Fruit fly (Drosophila melanogaster) whole organism, pupa: ENCODE measurements around the gene Dus2.

Source experiments
- CG10348 ChIP-seq: fragments of 200-800 bp; sonication (Bioruptor generic); IDR thresholded peaks from 2 replicates; pipeline ENCODE4 v1.3.6; 2022; ENCODE audit warnings: missing biosample characterization, missing genetic modification characterization
- CG12605 ChIP-seq: fragments of 200-800 bp; sonication (Bioruptor generic); IDR thresholded peaks from 2 replicates; pipeline ENCODE4 v1.3.6; 2022; ENCODE audit warnings: missing biosample characterization, missing genetic modification characterization
- CG13204 ChIP-seq: fragments of 200-800 bp; sonication (Bioruptor generic); optimal IDR thresholded peaks from 2 replicates; lab custom pipeline; 2018; ENCODE audit warnings: missing biosample characterization, mild to moderate bottlenecking, missing genetic modification characterization, moderate library complexity
- CG14655 ChIP-seq: fragments of 200-800 bp; sonication (Bioruptor generic); optimal IDR thresholded peaks from 3 replicates; lab custom pipeline; 2017; ENCODE audit warnings: mild to moderate bottlenecking, missing biosample characterization, missing genetic modification reagents, missing genetic modification characterization
- CG15710 ChIP-seq: fragments of 200-800 bp; sonication (Bioruptor generic); optimal IDR thresholded peaks from 2 replicates; lab custom pipeline; 2018; ENCODE audit warnings: missing biosample characterization, mild to moderate bottlenecking, missing genetic modification characterization, moderate library complexity
- CG17806 ChIP-seq: fragments of 200-800 bp; sonication (Bioruptor generic); optimal IDR thresholded peaks from 2 replicates; lab custom pipeline; 2018; ENCODE audit warnings: missing biosample characterization, mild to moderate bottlenecking, missing genetic modification characterization, moderate library complexity
- CG32121 ChIP-seq: fragments of 200-800 bp; sonication (Bioruptor generic); IDR thresholded peaks from 2 replicates; pipeline ENCODE4 v1.3.6; 2022; ENCODE audit warnings: missing biosample characterization, missing genetic modification characterization
- CG34367 ChIP-seq: fragments of 200-800 bp; sonication (Bioruptor generic); optimal IDR thresholded peaks from 2 replicates; lab custom pipeline; 2018; ENCODE audit warnings: missing biosample characterization, mild to moderate bottlenecking, missing genetic modification characterization
- CG4496 ChIP-seq: fragments of 200-800 bp; sonication (Bioruptor generic); IDR thresholded peaks from 3 replicates; pipeline ENCODE4 v1.3.6; 2022; ENCODE audit warnings: missing biosample characterization, missing genetic modification characterization
- CG8159 ChIP-seq: fragments of 200-800 bp; sonication (Bioruptor generic); optimal IDR thresholded peaks from 3 replicates; lab custom pipeline; 2018; ENCODE audit warnings: missing biosample characterization, mild to moderate bottlenecking, missing genetic modification characterization, moderate library complexity
- CG8301 ChIP-seq: fragments of 200-800 bp; sonication (Bioruptor generic); optimal IDR thresholded peaks from 2 replicates; lab custom pipeline; 2018; ENCODE audit warnings: missing biosample characterization, mild to moderate bottlenecking, missing genetic modification characterization
- CG9948 ChIP-seq: fragments of 200-800 bp; sonication (Bioruptor generic); optimal IDR thresholded peaks from 2 replicates; lab custom pipeline; 2018; ENCODE audit warnings: missing biosample characterization, mild to moderate bottlenecking, missing genetic modification characterization, moderate library complexity
- D1 ChIP-seq: fragments of 200-800 bp; sonication (Bioruptor generic); optimal IDR thresholded peaks from 2 replicates; lab custom pipeline; 2018; ENCODE audit warnings: missing biosample characterization, mild to moderate bottlenecking, missing genetic modification characterization, moderate library complexity
- EcR ChIP-seq: fragments of 200-800 bp; sonication (Bioruptor generic); optimal IDR thresholded peaks from 3 replicates; lab custom pipeline; 2019; ENCODE audit warnings: missing biosample characterization, missing genetic modification characterization, mild to moderate bottlenecking, moderate library complexity, missing genetic modification reagents
- Ets98B ChIP-seq: fragments of 200-800 bp; sonication (Bioruptor generic); IDR thresholded peaks from 2 replicates; pipeline ENCODE4 v1.3.6; 2022; ENCODE audit warnings: missing biosample characterization, missing genetic modification characterization
- Pif1A ChIP-seq: fragments of 200-800 bp; sonication (Bioruptor generic); optimal IDR thresholded peaks from 3 replicates; lab custom pipeline; 2016; ENCODE audit warnings: missing biosample characterization, missing genetic modification characterization
- Pif1B ChIP-seq: fragments of 200-800 bp; sonication (Bioruptor generic); optimal IDR thresholded peaks from 3 replicates; lab custom pipeline; 2016; ENCODE audit warnings: missing biosample characterization, missing genetic modification characterization
- Snoo ChIP-seq: fragments of 200-800 bp; sonication (Bioruptor generic); optimal IDR thresholded peaks from 3 replicates; lab custom pipeline; 2017; ENCODE audit warnings: missing biosample characterization, mild to moderate bottlenecking, missing genetic modification characterization, inconsistent platforms
- fd96Ca ChIP-seq: fragments of 200-800 bp; sonication (Bioruptor generic); IDR thresholded peaks from 3 replicates; pipeline ENCODE4 v1.3.6; 2022; ENCODE audit warnings: missing biosample characterization, missing genetic modification characterization
- gl ChIP-seq: fragments of 200-800 bp; sonication (Bioruptor generic); optimal IDR thresholded peaks from 2 replicates; lab custom pipeline; 2018; ENCODE audit warnings: missing biosample characterization, mild to moderate bottlenecking, missing genetic modification characterization
- rn ChIP-seq: fragments of 200-800 bp; sonication (Bioruptor generic); IDR thresholded peaks from 2 replicates; pipeline ENCODE4 v1.3.6; 2022; ENCODE audit warnings: missing biosample characterization, missing genetic modification characterization

Dus2 gene

DNA sequence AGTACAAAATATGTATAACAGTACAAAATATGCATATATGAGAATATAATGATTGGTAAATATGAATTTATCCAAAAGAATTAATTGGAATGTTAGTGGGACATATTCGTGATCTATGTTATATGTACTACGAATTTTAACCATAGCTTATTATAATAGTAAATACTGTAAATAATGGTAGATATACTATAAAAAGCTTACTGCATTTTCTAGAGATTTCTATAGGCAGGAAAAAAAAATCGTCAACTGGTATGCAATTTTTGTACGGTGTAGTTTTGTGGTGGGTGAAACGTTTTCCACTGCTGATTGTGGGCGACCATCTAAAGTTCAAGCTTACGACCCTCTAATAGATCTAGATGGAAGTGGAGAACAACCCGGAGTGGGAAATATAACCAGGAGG lies 20.9 kb upstream of the Dus2 start:
- no peak for TF ChIP-seq CG10348 (GFP tag; lab: Robert Waterston, UW)
- TF ChIP-seq Ets98B (GFP tag; lab: Robert Waterston, UW), result no peak
- TF ChIP-seq CG32121, result no peak
- TF ChIP-seq CG15710, result no peak
- TF ChIP-seq Snoo (tag; lab: Kevin White, UChicago), result no peak
- no peak for TF ChIP-seq fd96Ca (GFP tag; lab: Robert Waterston, UW)
- TF ChIP-seq Pif1B (GFP tag; lab: Kevin White, UChicago), result no peak
- TF ChIP-seq CG12605, result no peak
- TF ChIP-seq CG17806 (tag; lab: Kevin White, UChicago), result no peak
- no peak for TF ChIP-seq Pif1A
- TF ChIP-seq rn, result no peak
- TF ChIP-seq EcR (GFP tag; lab: Kevin White, UChicago), result no peak
- no peak for TF ChIP-seq CG34367 (tag; lab: Kevin White, UChicago)
- TF ChIP-seq CG4496 (GFP tag; lab: Robert Waterston, UW), result 0 out of 3 replicates have a peak, but pooled peaks have one; percentile 7
- no peak for TF ChIP-seq gl (tag; lab: Kevin White, UChicago)
- TF ChIP-seq CG14655 (GFP tag; lab: Kevin White, UChicago), result no peak
- TF ChIP-seq CG8301 (tag; lab: Kevin White, UChicago), result peak; percentile 16

DNA sequence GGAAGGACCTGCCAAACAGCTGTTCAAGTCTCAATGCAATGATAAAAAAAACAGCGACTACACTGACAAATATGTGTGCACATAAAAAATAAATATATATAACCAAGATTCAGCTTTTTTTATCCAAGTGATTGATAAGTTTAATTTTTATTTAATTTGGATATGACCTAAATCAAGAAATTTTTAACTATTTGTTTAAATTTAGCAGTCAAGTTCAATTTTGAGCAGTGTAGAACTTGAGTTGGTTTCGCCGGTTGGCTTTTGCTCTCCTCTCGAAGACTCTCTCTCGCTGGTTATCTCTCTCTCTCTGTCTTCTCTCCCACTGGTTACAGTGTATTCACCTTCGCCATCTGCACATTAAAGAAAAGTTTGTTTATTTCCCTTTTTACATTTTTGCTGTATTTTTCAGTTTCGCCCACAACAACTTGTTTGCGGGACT lies 19.7 kb upstream of the Dus2 start:
- peak; percentile 93 for TF ChIP-seq EcR (GFP tag; lab: Kevin White, UChicago)
- peak; percentile 97 for TF ChIP-seq Snoo (tag; lab: Kevin White, UChicago)
- peak; percentile 92 for TF ChIP-seq gl (tag; lab: Kevin White, UChicago)
- TF ChIP-seq fd96Ca (GFP tag; lab: Robert Waterston, UW), result peak; percentile 86
- peak; percentile 59; the same call in 1 of the 2 replicates for TF ChIP-seq CG10348 (GFP tag; lab: Robert Waterston, UW)
- TF ChIP-seq CG8301 (tag; lab: Kevin White, UChicago), result peak; percentile 93
- TF ChIP-seq CG15710, result peak; percentile 98
- peak; percentile 98 for TF ChIP-seq CG17806 (tag; lab: Kevin White, UChicago)
- TF ChIP-seq CG4496 (GFP tag; lab: Robert Waterston, UW), result peak; percentile 97
- TF ChIP-seq CG13204 (GFP tag; lab: Kevin White, UChicago), result peak; percentile 93
- TF ChIP-seq Ets98B (GFP tag; lab: Robert Waterston, UW), result peak; percentile 94
- peak; percentile 95 for TF ChIP-seq D1 (tag; lab: Kevin White, UChicago)
- TF ChIP-seq CG34367 (tag; lab: Kevin White, UChicago), result peak; percentile 97
- TF ChIP-seq Pif1A, result peak; percentile 94
- peak; percentile 96 for TF ChIP-seq CG12605
- peak; percentile 91 for TF ChIP-seq Pif1B (GFP tag; lab: Kevin White, UChicago)
- peak; percentile 98 for TF ChIP-seq CG8159
- TF ChIP-seq CG32121, result peak; percentile 95
- peak; percentile 92 for TF ChIP-seq rn
- TF ChIP-seq CG9948 (tag; lab: Kevin White, UChicago), result peak; percentile 97
- peak; percentile 95 for TF ChIP-seq CG14655 (GFP tag; lab: Kevin White, UChicago)

DNA sequence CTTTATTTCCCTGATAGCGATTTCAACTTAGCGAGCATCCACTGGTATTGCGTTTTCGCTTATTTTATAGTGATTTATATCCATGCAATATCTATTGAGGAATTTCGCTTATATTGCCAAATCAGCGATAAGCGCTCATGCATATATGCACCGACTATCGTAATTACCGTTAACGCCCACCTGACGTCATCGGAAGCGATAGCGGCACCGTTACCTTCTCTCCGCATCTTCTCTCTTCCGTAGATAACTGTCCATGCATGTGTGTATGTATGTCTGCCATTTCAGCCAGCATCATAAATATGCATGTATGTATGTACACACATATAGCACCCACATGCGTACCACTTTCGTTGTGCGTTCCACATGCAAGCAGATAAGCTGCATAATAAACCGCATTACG lies 16.6 kb upstream of the Dus2 start:
- no peak for TF ChIP-seq Pif1A
- TF ChIP-seq CG13204 (GFP tag; lab: Kevin White, UChicago), result peak; percentile 7

DNA sequence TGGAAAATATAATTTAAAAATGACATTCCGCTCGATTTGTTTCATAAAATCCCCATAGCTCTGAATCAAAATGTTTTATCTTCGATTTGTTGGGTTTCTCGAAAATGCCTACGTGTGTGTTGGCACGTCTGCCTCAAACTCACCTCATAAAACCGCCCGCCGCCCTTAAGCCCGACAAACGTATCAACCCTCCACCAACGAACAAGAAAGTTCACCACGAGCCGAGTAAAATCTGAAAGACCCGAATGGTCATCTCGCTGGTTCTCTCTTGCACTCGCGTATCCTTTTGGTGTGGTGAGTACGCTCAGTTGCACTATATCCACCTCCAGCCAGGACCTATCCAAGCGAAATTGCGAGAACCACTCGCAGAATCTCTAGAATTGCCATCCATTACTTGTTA lies 15.8 kb upstream of the Dus2 start:
- TF ChIP-seq CG32121 (no peak), CG9948 (tag; lab: Kevin White, UChicago) (no peak), EcR (GFP tag; lab: Kevin White, UChicago) (no peak), CG10348 (GFP tag; lab: Robert Waterston, UW) (no peak), gl (tag; lab: Kevin White, UChicago) (no peak), CG8301 (tag; lab: Kevin White, UChicago) (no peak), CG13204 (GFP tag; lab: Kevin White, UChicago) (no peak)
- TF ChIP-seq, all 21 proteins: peak for 0

DNA sequence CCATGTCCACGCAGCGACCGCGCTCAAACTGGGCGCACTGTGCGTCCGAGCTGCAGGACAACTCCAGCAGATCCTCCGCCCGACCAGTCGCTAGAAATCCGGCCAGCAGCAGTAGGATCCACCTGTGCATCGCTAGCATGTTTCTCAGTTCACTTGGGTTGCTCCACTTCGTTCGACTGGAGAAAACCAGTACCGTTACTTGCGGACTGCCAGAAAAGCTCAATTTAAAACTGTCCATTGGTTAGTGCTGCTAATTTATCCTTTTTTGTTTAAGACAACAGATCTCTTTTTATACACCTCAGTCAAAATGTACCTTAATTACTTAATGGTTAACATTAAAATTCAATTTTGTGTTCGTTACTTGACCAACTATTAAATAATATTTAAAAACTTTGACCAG lies 12.1 kb upstream of the Dus2 start, which contains the start of gene CG11674:
Gene CG11674, minus strand, starts transcription at position 215 of the 400 bp plus-strand sequence.
- no peak for TF ChIP-seq CG15710
- TF ChIP-seq CG17806 (tag; lab: Kevin White, UChicago), result no peak
- no peak for TF ChIP-seq CG8159
- TF ChIP-seq CG9948 (tag; lab: Kevin White, UChicago), result no peak
- TF ChIP-seq CG34367 (tag; lab: Kevin White, UChicago), result no peak
- no peak for TF ChIP-seq CG14655 (GFP tag; lab: Kevin White, UChicago)
- no peak for TF ChIP-seq gl (tag; lab: Kevin White, UChicago)
- no peak for TF ChIP-seq Pif1A

DNA sequence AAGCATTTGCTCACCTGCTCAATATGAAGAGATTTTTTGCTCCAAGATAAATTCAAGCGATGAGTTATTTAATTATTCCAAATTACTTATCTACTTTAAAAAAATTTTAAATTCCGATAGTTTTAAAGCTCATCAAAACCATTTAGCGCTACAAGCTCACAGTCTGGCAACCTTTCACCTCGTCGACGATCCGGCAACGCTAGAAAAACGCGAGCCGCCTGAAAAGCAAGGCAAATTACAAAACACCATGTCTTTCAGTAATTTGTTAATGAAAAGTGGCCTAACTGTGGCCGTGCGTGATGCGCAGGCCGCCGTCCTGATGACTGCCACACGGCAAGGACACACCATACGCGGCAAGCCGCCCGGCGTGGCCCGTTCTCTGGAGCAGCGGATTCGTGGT lies 11.7 kb upstream of the Dus2 start, which contains the start of gene mRpL38:
Gene mRpL38, plus strand, starts transcription at position 197 of the 400 bp plus-strand sequence.
- TF ChIP-seq CG15710, result no peak
- TF ChIP-seq Pif1B (GFP tag; lab: Kevin White, UChicago), result no peak
- TF ChIP-seq EcR (GFP tag; lab: Kevin White, UChicago), result no peak
- TF ChIP-seq fd96Ca (GFP tag; lab: Robert Waterston, UW), result no peak
- no peak for TF ChIP-seq CG17806 (tag; lab: Kevin White, UChicago)
- TF ChIP-seq rn, result no peak
- TF ChIP-seq CG10348 (GFP tag; lab: Robert Waterston, UW), result no peak
- no peak for TF ChIP-seq CG4496 (GFP tag; lab: Robert Waterston, UW)
- TF ChIP-seq Snoo (tag; lab: Kevin White, UChicago), result no peak
- no peak for TF ChIP-seq CG12605
- TF ChIP-seq CG14655 (GFP tag; lab: Kevin White, UChicago), result no peak
- TF ChIP-seq, all 21 proteins: peak for 0
